Fruit fly (Drosophila melanogaster): ENCODE measurements around the gene CG32847.

- TF ChIP-seq Myc (optimal IDR thresholded peaks at IDR 0.05) (no peak), psq (optimal IDR thresholded peaks at IDR 0.05) (no peak)
Measured at dm6 chr3L:15125717-15126116, 4.3 kb downstream of the CG32847 start.

Measured in Kc167 (cell line).